Worm (Caenorhabditis elegans): ENCODE measurements around the gene R13H4.2.

Gene R13H4.2

ce11 chrV:11875060-11875459, 38.9 kb downstream of the R13H4.2 start, which contains the start of gene sulp-4:
TSS of gene sulp-4 (plus strand) at chrV:11875360.
- TF ChIP-seq nhr-25 (tag; optimal IDR thresholded peaks at IDR 0.05) (no peak), nhr-237 (tag; optimal IDR thresholded peaks at IDR 0.05) (no peak), skn-1 (tag; optimal IDR thresholded peaks at IDR 0.05) (no peak), eor-1 (tag; optimal IDR thresholded peaks at IDR 0.05) (no peak), jun-1 (tag; optimal IDR thresholded peaks at IDR 0.05) (no peak)

ce11 chrV:11876657-11877056, 40.5 kb downstream of the R13H4.2 start:
- no peak for TF ChIP-seq ceh-82 (tag; optimal IDR thresholded peaks at IDR 0.05)
- TF ChIP-seq mml-1 (tag; optimal IDR thresholded peaks at IDR 0.05), result no peak
- no peak for TF ChIP-seq nhr-67 (tag; optimal IDR thresholded peaks at IDR 0.05)
- no peak for TF ChIP-seq nhr-28 (tag; optimal IDR thresholded peaks at IDR 0.05)
- TF ChIP-seq lin-15B (tag; optimal IDR thresholded peaks at IDR 0.05), result no peak

- no peak for TF ChIP-seq nhr-23 (tag; optimal IDR thresholded peaks at IDR 0.05)
- no peak for TF ChIP-seq elt-1 (tag; optimal IDR thresholded peaks at IDR 0.05)
- TF ChIP-seq nhr-11 (tag; optimal IDR thresholded peaks at IDR 0.05), result no peak
Measured at ce11 chrV:11879732-11880131, 43.5 kb downstream of the R13H4.2 start, which contains the start of gene sulp-5. TSS of gene sulp-5 (plus strand) at chrV:11880032.

ce11 chrV:11883215-11883614, 47.0 kb downstream of the R13H4.2 start:
- no peak for TF ChIP-seq sea-2 (GFP tag; optimal IDR thresholded peaks at IDR 0.05)
- TF ChIP-seq fkh-2 (tag; optimal IDR thresholded peaks at IDR 0.05), result no peak
- no peak for TF ChIP-seq ceh-82 (tag; optimal IDR thresholded peaks at IDR 0.05)
- no peak for TF ChIP-seq nfya-1 (tag; optimal IDR thresholded peaks at IDR 0.05; ENCODE audit: insufficient read depth)
- no peak for TF ChIP-seq unc-62 (GFP tag; optimal IDR thresholded peaks at IDR 0.05)
- TF ChIP-seq eor-1 (tag; optimal IDR thresholded peaks at IDR 0.05), result no peak

ce11 chrV:11885087-11885486, 48.9 kb downstream of the R13H4.2 start:
- no peak for TF ChIP-seq nhr-12 (tag; optimal IDR thresholded peaks at IDR 0.05)
- no peak for TF ChIP-seq nhr-76 (tag; optimal IDR thresholded peaks at IDR 0.05)
- no peak for TF ChIP-seq lsy-12 (tag; optimal IDR thresholded peaks at IDR 0.05)
- peak; percentile 94 for TF ChIP-seq pqm-1 (tag; optimal IDR thresholded peaks at IDR 0.05)
- no peak for TF ChIP-seq unc-62 (GFP tag; optimal IDR thresholded peaks at IDR 0.05)
- TF ChIP-seq pha-4 (tag; optimal IDR thresholded peaks at IDR 0.05), result peak; percentile 73
- TF ChIP-seq elt-2 (tag; optimal IDR thresholded peaks at IDR 0.05), result peak; percentile 32
- peak; percentile 39 for TF ChIP-seq jun-1 (tag; optimal IDR thresholded peaks at IDR 0.05)
- no peak for TF ChIP-seq egl-27 (tag; optimal IDR thresholded peaks at IDR 0.05)
- no peak for TF ChIP-seq ceh-9 (tag; optimal IDR thresholded peaks at IDR 0.05)
- TF ChIP-seq egl-5 (tag; optimal IDR thresholded peaks at IDR 0.05), result no peak
- TF ChIP-seq nhr-23 (tag; optimal IDR thresholded peaks at IDR 0.05), result no peak

- TF ChIP-seq sea-2 (GFP tag; optimal IDR thresholded peaks at IDR 0.05) (no peak), fkh-2 (tag; optimal IDR thresholded peaks at IDR 0.05) (no peak), fkh-10 (GFP tag; optimal IDR thresholded peaks at IDR 0.05) (no peak), ztf-11 (tag; optimal IDR thresholded peaks at IDR 0.05) (no peak), nhr-11 (tag; optimal IDR thresholded peaks at IDR 0.05) (no peak), ceh-16 (tag; optimal IDR thresholded peaks at IDR 0.05) (no peak), nhr-12 (tag; optimal IDR thresholded peaks at IDR 0.05) (no peak), eor-1 (tag; optimal IDR thresholded peaks at IDR 0.05) (no peak), ZK546.5 (tag; optimal IDR thresholded peaks at IDR 0.05) (no peak), lin-15B (tag; optimal IDR thresholded peaks at IDR 0.05) (no peak), skn-1 (tag; optimal IDR thresholded peaks at IDR 0.05) (no peak), elt-3 (tag; optimal IDR thresholded peaks at IDR 0.05) (no peak), egl-5 (tag; optimal IDR thresholded peaks at IDR 0.05) (no peak), elt-2 (tag; optimal IDR thresholded peaks at IDR 0.05) (peak; percentile 85), nhr-43 (tag; optimal IDR thresholded peaks at IDR 0.05; ENCODE audit: poor library complexity, severe bottlenecking) (peak; percentile 68), jun-1 (tag; optimal IDR thresholded peaks at IDR 0.05) (peak; percentile 93), lin-39 (tag; optimal IDR thresholded peaks at IDR 0.05) (peak; percentile 2), nhr-67 (tag; optimal IDR thresholded peaks at IDR 0.05) (no peak), mdl-1 (tag; optimal IDR thresholded peaks at IDR 0.05) (peak; percentile 47), ama-1 (optimal IDR thresholded peaks at IDR 0.05) (peak; percentile 86), nhr-77 (tag; optimal IDR thresholded peaks at IDR 0.05) (no peak), nhr-25 (tag; optimal IDR thresholded peaks at IDR 0.05) (no peak), ceh-82 (tag; optimal IDR thresholded peaks at IDR 0.05) (no peak), nhr-237 (tag; optimal IDR thresholded peaks at IDR 0.05) (no peak), ceh-9 (tag; optimal IDR thresholded peaks at IDR 0.05) (no peak), nfya-1 (tag; optimal IDR thresholded peaks at IDR 0.05; ENCODE audit: insufficient read depth) (peak; percentile 27), nhr-23 (tag; optimal IDR thresholded peaks at IDR 0.05) (peak; percentile 59), pha-4 (tag; optimal IDR thresholded peaks at IDR 0.05) (peak; percentile 85), aly-2 (tag; optimal IDR thresholded peaks at IDR 0.05) (no peak), pqm-1 (tag; optimal IDR thresholded peaks at IDR 0.05) (peak; percentile 91), lsy-12 (tag; optimal IDR thresholded peaks at IDR 0.05) (no peak), nhr-28 (tag; optimal IDR thresholded peaks at IDR 0.05) (no peak), R02D3.7 (tag; optimal IDR thresholded peaks at IDR 0.05) (no peak), mml-1 (tag; optimal IDR thresholded peaks at IDR 0.05) (no peak), unc-39 (tag; optimal IDR thresholded peaks at IDR 0.05) (no peak)
Measured at ce11 chrV:11885939-11886338, 49.7 kb downstream of the R13H4.2 start.
